Worm (Caenorhabditis elegans): Measurements from ENCODE around the gene del-7.

The del-7 gene

DNA sequence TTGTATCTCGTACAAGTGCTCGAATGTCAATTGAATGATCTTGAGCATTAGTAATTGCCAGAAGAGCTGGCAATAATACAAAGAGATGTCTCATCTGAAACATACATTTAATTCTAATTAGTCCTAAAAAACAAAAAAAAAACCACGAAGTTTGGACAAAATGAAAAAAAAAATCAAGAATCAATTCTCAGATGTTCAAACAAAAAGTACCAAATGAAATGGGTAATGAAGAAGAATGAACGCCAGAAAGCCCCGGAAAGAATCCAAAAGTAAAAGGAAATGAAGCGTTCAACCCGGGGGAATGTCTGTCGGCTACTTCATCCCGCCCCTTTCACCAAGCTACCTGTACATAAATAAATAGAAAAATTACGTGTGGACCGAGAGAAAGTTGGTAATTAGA lies 42.3 kb upstream of the del-7 start, which contains the start of gene F33D4.6:
Gene F33D4.6, minus strand, starts transcription at position 101 of the 400 bp plus-strand sequence.
- TF ChIP-seq Y53G8AR.9 (GFP tag; conservative IDR thresholded peaks at IDR 0.05), result no peak

DNA sequence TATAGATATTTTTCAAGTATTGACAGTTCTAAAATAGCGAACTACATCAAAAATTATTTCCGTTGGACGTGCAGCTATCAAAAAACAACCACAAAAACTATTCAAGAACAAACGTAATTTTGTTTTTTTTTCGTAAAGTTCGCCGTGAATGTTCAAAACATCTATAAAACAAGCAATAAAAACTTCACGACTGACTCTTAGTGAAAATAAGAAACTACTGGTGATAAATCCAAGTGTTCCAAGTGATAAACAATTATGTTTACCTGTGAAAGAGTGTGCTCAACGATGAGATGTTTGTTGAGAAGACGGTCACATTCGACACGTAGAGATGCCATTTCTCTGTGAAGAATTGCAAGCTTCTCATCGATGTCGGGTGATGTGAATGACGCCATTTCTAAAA lies 37.4 kb upstream of the del-7 start, which contains the start of gene C50F7.6:
Gene C50F7.6, minus strand, starts transcription at position 394 of the 400 bp plus-strand sequence.
- TF ChIP-seq F52B5.7 (tag; optimal IDR thresholded peaks at IDR 0.05) (no peak), ZK185.1 (tag; optimal IDR thresholded peaks at IDR 0.05; ENCODE audit: poor library complexity, severe bottlenecking) (no peak), aptf-2 (GFP tag; conservative IDR thresholded peaks at IDR 0.05) (no peak), Y53G8AR.9 (GFP tag; conservative IDR thresholded peaks at IDR 0.05) (no peak), efl-1 (GFP tag; optimal IDR thresholded peaks at IDR 0.05) (no peak), ceh-58 (GFP tag; IDR thresholded peaks at IDR 0.05) (no peak), Y79H2A.3 (GFP tag; conservative IDR thresholded peaks at IDR 0.05) (no peak), akir-1 (GFP tag; optimal IDR thresholded peaks at IDR 0.05) (no peak), rcor-1 (GFP tag; IDR thresholded peaks at IDR 0.05) (no peak), ceh-79 (tag; optimal IDR thresholded peaks at IDR 0.05) (no peak), hlh-12 (tag; optimal IDR thresholded peaks at IDR 0.05) (no peak), him-1 (tag; optimal IDR thresholded peaks at IDR 0.05) (no peak), bed-2 (GFP tag; IDR thresholded peaks at IDR 0.05) (no peak)

DNA sequence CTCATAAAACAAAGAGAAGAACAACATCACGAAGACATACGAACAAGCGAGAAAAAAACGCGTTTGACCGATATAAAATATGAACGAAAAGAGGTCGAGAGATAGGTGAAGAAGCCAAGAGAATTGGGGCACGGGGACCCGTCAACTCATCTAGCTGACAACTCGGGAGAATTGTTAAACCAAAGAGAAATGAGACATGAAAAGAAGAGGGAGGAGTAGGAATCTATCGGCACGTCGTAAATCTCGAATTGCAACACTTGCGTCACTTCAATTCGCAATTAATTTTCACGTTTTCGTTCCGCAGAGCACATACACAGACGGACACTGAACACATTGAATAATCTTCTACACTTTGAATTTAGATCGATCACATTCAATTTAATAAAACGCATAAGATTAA lies 36.7 kb upstream of the del-7 start:
- TF ChIP-seq sea-2 (GFP tag; IDR thresholded peaks at IDR 0.05) (no peak), sptf-2 (GFP tag; optimal IDR thresholded peaks at IDR 0.05) (no peak), C06A6.2 (GFP tag; conservative IDR thresholded peaks at IDR 0.05) (no peak), tbx-9 (tag; optimal IDR thresholded peaks at IDR 0.05; ENCODE audit: borderline replicate concordance) (no peak), cebp-1 (GFP tag; IDR thresholded peaks at IDR 0.05) (no peak), cebp-1 (tag; optimal IDR thresholded peaks at IDR 0.05) (no peak)

DNA sequence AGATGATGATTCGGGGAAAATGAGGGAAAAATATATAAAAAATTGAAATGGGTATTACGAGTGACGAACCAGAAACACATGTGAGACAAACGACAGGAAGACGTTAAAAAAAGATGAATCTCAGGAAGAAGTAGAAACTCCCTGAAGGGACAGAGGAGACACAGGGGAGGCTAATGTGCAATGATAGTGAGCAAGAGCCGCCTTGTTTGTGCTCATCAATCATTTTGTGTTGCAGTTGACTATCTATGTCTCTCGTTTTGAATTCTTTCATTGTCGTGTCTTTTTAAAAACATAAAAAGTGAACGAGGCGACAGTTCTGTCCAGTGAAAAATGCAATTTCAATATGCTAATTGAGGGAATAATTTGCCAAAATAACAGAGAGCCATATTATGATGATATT lies 35.3 kb upstream of the del-7 start:
- TF ChIP-seq F10E7.11 (tag; optimal IDR thresholded peaks at IDR 0.05) (no peak), rec-8 (tag; optimal IDR thresholded peaks at IDR 0.05) (no peak), repo-1 (tag; optimal IDR thresholded peaks at IDR 0.05) (no peak), hrde-1 (tag; optimal IDR thresholded peaks at IDR 0.05; ENCODE audit: borderline replicate concordance) (no peak), madf-6 (GFP tag; IDR thresholded peaks at IDR 0.05) (no peak), ztf-26 (tag; optimal IDR thresholded peaks at IDR 0.05) (no peak), madf-3 (GFP tag; IDR thresholded peaks at IDR 0.05) (no peak), Y95B8A.8 (GFP tag; IDR thresholded peaks at IDR 0.05) (no peak), hlh-26 (GFP tag; conservative IDR thresholded peaks at IDR 0.05) (no peak), ztf-25 (GFP tag; IDR thresholded peaks at IDR 0.05) (no peak), dpl-1 (GFP tag; optimal IDR thresholded peaks at IDR 0.05) (no peak), fkh-3 (tag; optimal IDR thresholded peaks at IDR 0.05) (no peak), sptf-2 (GFP tag; optimal IDR thresholded peaks at IDR 0.05) (no peak), F22D6.2 (tag; optimal IDR thresholded peaks at IDR 0.05) (no peak)

DNA sequence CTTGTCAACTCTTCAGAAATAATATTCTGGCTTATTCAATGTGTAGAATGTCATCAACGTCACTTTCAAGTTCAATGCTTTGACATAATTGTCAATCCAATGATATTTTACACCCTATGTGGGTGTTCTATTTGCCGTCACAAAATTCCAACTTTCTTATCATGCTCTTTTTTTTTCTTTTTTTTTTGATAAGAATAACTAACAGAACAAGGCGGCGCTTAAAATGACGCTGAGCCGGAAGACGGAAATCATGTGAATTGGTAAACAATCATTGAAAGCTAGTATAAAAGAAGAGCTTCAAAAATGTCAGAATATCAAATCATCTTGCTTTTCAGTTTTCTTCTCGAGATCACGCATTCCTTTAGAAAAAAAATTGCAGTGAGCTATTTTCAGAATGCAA lies 33.9 kb upstream of the del-7 start, which contains the start of gene C50F7.5:
Gene C50F7.5, plus strand, starts transcription at position 395 of the 400 bp plus-strand sequence.
- TF ChIP-seq nhr-80 (tag; optimal IDR thresholded peaks at IDR 0.05) (peak; percentile 26), ets-4 (GFP tag; optimal IDR thresholded peaks at IDR 0.05) (no peak), rpc-1 (optimal IDR thresholded peaks at IDR 0.05) (no peak), rpc-1 (tag; optimal IDR thresholded peaks at IDR 0.05) (no peak)
